Worm (Caenorhabditis elegans) whole organism, late embryonic: ENCODE data around the gene K12H4.3.
A peak's percentile ranks its signal among the peaks of the same experiment; 100 is the strongest.

Source experiments
- C38D4.7 ChIP-seq: fragments of 200-800 bp; sonication (Bioruptor generic); optimal IDR thresholded peaks from 2 replicates; lab custom pipeline; 2018; ENCODE audit warnings: mild to moderate bottlenecking, missing genetic modification characterization, moderate library complexity, missing compliant biosample characterization
- F13H6.1 ChIP-seq: sonication (generic microtip); optimal IDR thresholded peaks from 2 replicates; lab custom pipeline; 2016; ENCODE audit warnings: missing genetic modification characterization, missing compliant biosample characterization
- K02D7.2 ChIP-seq: sonication (generic microtip); optimal IDR thresholded peaks from 2 replicates; lab custom pipeline; 2017; ENCODE audit warnings: mild to moderate bottlenecking, missing genetic modification characterization, missing compliant biosample characterization
- K09A11.1 ChIP-seq: sonication (generic microtip); optimal IDR thresholded peaks from 2 replicates; lab custom pipeline; 2017; ENCODE audit warnings: antibody characterized with exemption, mild to moderate bottlenecking, missing genetic modification characterization, missing compliant biosample characterization; ENCODE audit not compliant: insufficient read depth
- T23F11.4 ChIP-seq: fragments of 200-800 bp; sonication (Bioruptor generic); optimal IDR thresholded peaks from 2 replicates; lab custom pipeline; 2018; ENCODE audit warnings: mild to moderate bottlenecking, missing genetic modification characterization, missing compliant biosample characterization
- ceh-14 ChIP-seq: sonication (generic microtip); optimal IDR thresholded peaks from 2 replicates; lab custom pipeline; 2016; ENCODE audit warnings: missing genotype, missing genetic modification characterization, missing compliant biosample characterization
- ceh-18 ChIP-seq: sonication (generic microtip); optimal IDR thresholded peaks from 2 replicates; lab custom pipeline; 2016; ENCODE audit warnings: missing genetic modification characterization, missing compliant biosample characterization
- ceh-2 ChIP-seq: sonication (generic microtip); optimal IDR thresholded peaks from 2 replicates; lab custom pipeline; 2016; ENCODE audit warnings: missing genotype, missing genetic modification characterization, missing compliant biosample characterization
- ceh-22 ChIP-seq: sonication (generic microtip); optimal IDR thresholded peaks from 2 replicates; lab custom pipeline; 2017; ENCODE audit warnings: missing biosample characterization, missing genetic modification characterization
- ceh-24 ChIP-seq: sonication (generic microtip); optimal IDR thresholded peaks from 2 replicates; lab custom pipeline; 2016; ENCODE audit warnings: mild to moderate bottlenecking, missing genetic modification characterization, missing compliant biosample characterization
- ceh-30 ChIP-seq: fragments of 150-350 bp; optimal IDR thresholded peaks from 2 replicates; lab custom pipeline; 2014; ENCODE audit warnings: missing biosample characterization, missing genetic modification characterization
- ceh-31 ChIP-seq: sonication (generic microtip); optimal IDR thresholded peaks from 2 replicates; lab custom pipeline; 2016; ENCODE audit warnings: missing genetic modification characterization, missing compliant biosample characterization
- ceh-34 ChIP-seq: sonication (generic microtip); optimal IDR thresholded peaks from 2 replicates; lab custom pipeline; 2016; ENCODE audit warnings: mild to moderate bottlenecking, missing genetic modification characterization, missing compliant biosample characterization
- ceh-45 ChIP-seq: fragments of 200-800 bp; sonication (Bioruptor generic); IDR thresholded peaks from 2 replicates; pipeline ENCODE4 v1.3.6; 2022; ENCODE audit warnings: missing genetic modification reagents, missing genetic modification characterization, missing compliant biosample characterization
- ceh-6 ChIP-seq: fragments of 200-800 bp; sonication (Bioruptor generic); optimal IDR thresholded peaks from 2 replicates; lab custom pipeline; 2018; ENCODE audit warnings: mild to moderate bottlenecking, missing genetic modification characterization, missing compliant biosample characterization
- ceh-9 ChIP-seq: sonication (generic microtip); optimal IDR thresholded peaks from 2 replicates; lab custom pipeline; 2016; ENCODE audit warnings: mild to moderate bottlenecking, missing genetic modification characterization, inconsistent platforms, missing compliant biosample characterization
- che-1 ChIP-seq: sonication (generic microtip); optimal IDR thresholded peaks from 2 replicates; lab custom pipeline; 2016; ENCODE audit warnings: mild to moderate bottlenecking, missing genetic modification characterization, missing compliant biosample characterization
- dmd-4 ChIP-seq: sonication (generic microtip); optimal IDR thresholded peaks from 2 replicates; lab custom pipeline; 2016; ENCODE audit warnings: borderline replicate concordance, missing genetic modification characterization, missing compliant biosample characterization
- dve-1 ChIP-seq: sonication (generic microtip); optimal IDR thresholded peaks from 2 replicates; lab custom pipeline; 2017; ENCODE audit warnings: antibody characterized with exemption, mild to moderate bottlenecking, missing genetic modification characterization, missing compliant biosample characterization
- elt-4 ChIP-seq: sonication (generic microtip); optimal IDR thresholded peaks from 2 replicates; lab custom pipeline; 2016; ENCODE audit warnings: missing genetic modification characterization, missing compliant biosample characterization
- ets-4 ChIP-seq: sonication (generic microtip); optimal IDR thresholded peaks from 2 replicates; lab custom pipeline; 2016; ENCODE audit warnings: missing genetic modification characterization, missing compliant biosample characterization
- eyg-1 ChIP-seq: sonication (generic microtip); optimal IDR thresholded peaks from 2 replicates; lab custom pipeline; 2016; ENCODE audit warnings: missing genotype, missing genetic modification characterization, missing compliant biosample characterization
- fax-1 ChIP-seq: sonication (generic microtip); optimal IDR thresholded peaks from 2 replicates; lab custom pipeline; 2016; ENCODE audit warnings: missing genotype, missing genetic modification characterization, missing compliant biosample characterization
- fkh-10 ChIP-seq: fragments of 150-350 bp; optimal IDR thresholded peaks from 2 replicates; lab custom pipeline; 2014; ENCODE audit warnings: missing biosample characterization, missing genetic modification reagents, missing genetic modification characterization
- fkh-6 ChIP-seq: sonication (generic microtip); optimal IDR thresholded peaks from 2 replicates; lab custom pipeline; 2016; ENCODE audit warnings: missing genetic modification characterization, missing compliant biosample characterization
- gmeb-2 ChIP-seq: sonication (generic microtip); optimal IDR thresholded peaks from 2 replicates; lab custom pipeline; 2016; ENCODE audit warnings: missing genetic modification characterization, inconsistent platforms, missing compliant biosample characterization
- hlh-13 ChIP-seq: fragments of 200-800 bp; sonication (Bioruptor generic); optimal IDR thresholded peaks from 2 replicates; lab custom pipeline; 2018; ENCODE audit warnings: mild to moderate bottlenecking, missing genetic modification characterization, missing compliant biosample characterization
- hlh-15 ChIP-seq: sonication (generic microtip); optimal IDR thresholded peaks from 2 replicates; lab custom pipeline; 2016; ENCODE audit warnings: missing genetic modification characterization, missing compliant biosample characterization
- hlh-30 ChIP-seq: sonication (generic microtip); optimal IDR thresholded peaks from 2 replicates; lab custom pipeline; 2017; ENCODE audit warnings: antibody characterized with exemption, missing genetic modification characterization, missing compliant biosample characterization; ENCODE audit not compliant: insufficient read depth
- hlh-8 ChIP-seq: sonication (generic microtip); optimal IDR thresholded peaks from 2 replicates; lab custom pipeline; 2016; ENCODE audit warnings: missing genotype, missing genetic modification characterization, missing compliant biosample characterization
- lim-6 ChIP-seq: sonication (generic microtip); optimal IDR thresholded peaks from 2 replicates; lab custom pipeline; 2016; ENCODE audit warnings: missing genetic modification characterization, missing compliant biosample characterization
- lin-11 ChIP-seq: fragments of 200-800 bp; sonication (Bioruptor generic); optimal IDR thresholded peaks from 2 replicates; lab custom pipeline; 2018; ENCODE audit warnings: mild to moderate bottlenecking, missing genetic modification characterization, missing compliant biosample characterization
- mec-3 ChIP-seq: sonication (generic microtip); optimal IDR thresholded peaks from 2 replicates; lab custom pipeline; 2016; ENCODE audit warnings: borderline replicate concordance, missing genetic modification characterization, missing compliant biosample characterization
- nhr-11 ChIP-seq: fragments of 150-350 bp; optimal IDR thresholded peaks from 2 replicates; lab custom pipeline; 2014; ENCODE audit warnings: missing biosample characterization, missing genetic modification characterization
- odd-2 ChIP-seq: sonication (generic microtip); optimal IDR thresholded peaks from 2 replicates; lab custom pipeline; 2017; ENCODE audit warnings: antibody characterized with exemption, mild to moderate bottlenecking, missing genetic modification characterization, missing compliant biosample characterization
- pat-9 ChIP-seq: fragments of 200-800 bp; sonication (Bioruptor generic); optimal IDR thresholded peaks from 2 replicates; lab custom pipeline; 2018; ENCODE audit warnings: mild to moderate bottlenecking, missing genetic modification characterization, moderate library complexity, missing compliant biosample characterization
- pha-2 ChIP-seq: sonication (generic microtip); optimal IDR thresholded peaks from 2 replicates; lab custom pipeline; 2017; ENCODE audit warnings: mild to moderate bottlenecking, missing genetic modification characterization, missing compliant biosample characterization
- pha-4 ChIP-seq: fragments of 150-350 bp; optimal IDR thresholded peaks from 2 replicates; lab custom pipeline; 2018; ENCODE audit warnings: missing biosample characterization, missing genetic modification reagents, missing genetic modification characterization
- pros-1 ChIP-seq: fragments of 150-350 bp; optimal IDR thresholded peaks from 2 replicates; lab custom pipeline; 2014; ENCODE audit warnings: missing biosample characterization, missing genetic modification reagents, missing genetic modification characterization
- rnt-1 ChIP-seq: sonication (generic microtip); optimal IDR thresholded peaks from 2 replicates; lab custom pipeline; 2016; ENCODE audit warnings: missing genetic modification characterization, missing compliant biosample characterization
- sdc-2 ChIP-seq: sonication (generic microtip); optimal IDR thresholded peaks from 2 replicates; lab custom pipeline; 2016; ENCODE audit warnings: missing genotype, missing genetic modification characterization, missing compliant biosample characterization
- sox-2 ChIP-seq: fragments of 200-800 bp; sonication (Bioruptor generic); IDR thresholded peaks from 2 replicates; pipeline ENCODE4 v1.3.6; 2022; ENCODE audit warnings: missing genetic modification reagents, missing genetic modification characterization, missing compliant biosample characterization
- sox-4 ChIP-seq: sonication (generic microtip); optimal IDR thresholded peaks from 2 replicates; lab custom pipeline; 2017; ENCODE audit warnings: mild to moderate bottlenecking, missing genetic modification characterization, inconsistent platforms, missing compliant biosample characterization
- syd-9 ChIP-seq: sonication (generic microtip); optimal IDR thresholded peaks from 2 replicates; lab custom pipeline; 2016; ENCODE audit warnings: mild to moderate bottlenecking, missing genetic modification characterization, moderate library complexity, missing compliant biosample characterization
- tbx-2 ChIP-seq: sonication (generic microtip); optimal IDR thresholded peaks from 2 replicates; lab custom pipeline; 2016; ENCODE audit warnings: missing genetic modification characterization, missing compliant biosample characterization
- tbx-7 ChIP-seq: sonication (generic microtip); optimal IDR thresholded peaks from 2 replicates; lab custom pipeline; 2016; ENCODE audit warnings: missing genotype, missing genetic modification characterization, missing compliant biosample characterization
- unc-3 ChIP-seq, 2 experiments: fragments of 200-800 bp in 1 of 2; sonication (Bioruptor generic) in 1 of 2; sonication (generic microtip) in 1 of 2; conservative IDR thresholded peaks in 1 of 2; optimal IDR thresholded peaks in 1 of 2; 2 replicates each; pipeline versions ENCODE4 v1.3.6 to Lab custom; 2016 to 2022; ENCODE audit warnings: missing compliant biosample characterization in 2 of 2, missing genetic modification characterization in 2 of 2, missing genetic modification reagents in 1 of 2
- unc-42 ChIP-seq: sonication (generic microtip); optimal IDR thresholded peaks from 2 replicates; lab custom pipeline; 2016; ENCODE audit warnings: missing genotype, missing genetic modification characterization, missing compliant biosample characterization
- unc-55 ChIP-seq: sonication (generic microtip); optimal IDR thresholded peaks from 2 replicates; lab custom pipeline; 2017; ENCODE audit warnings: missing biosample characterization, missing genetic modification reagents, missing genetic modification characterization
- unc-86 ChIP-seq: sonication (generic microtip); optimal IDR thresholded peaks from 2 replicates; lab custom pipeline; 2016; ENCODE audit warnings: missing genetic modification characterization, missing compliant biosample characterization
- zip-5 ChIP-seq: sonication (generic microtip); optimal IDR thresholded peaks from 2 replicates; lab custom pipeline; 2016; ENCODE audit warnings: missing genetic modification characterization, missing compliant biosample characterization
- ztf-16 ChIP-seq: sonication (generic microtip); optimal IDR thresholded peaks from 2 replicates; lab custom pipeline; 2017; ENCODE audit warnings: missing genetic modification characterization, missing compliant biosample characterization

Gene K12H4.3

ce11 chrIII:8043784-8044183 lies 2.0 kb upstream of the K12H4.3 start:
- TF ChIP-seq ceh-2 (peak; percentile 100), hlh-8 (peak; percentile 100), odd-2 (tag; lab: Kevin White, UChicago) (no peak), dmd-4 (peak; percentile 100), pha-4 (no peak), ceh-22 (tag; lab: Kevin White, UChicago) (peak; percentile 37), ceh-30 (tag; lab: Kevin White, UChicago) (no peak), C38D4.7 (peak; percentile 98), che-1 (tag; lab: Kevin White, UChicago) (peak; percentile 96), ceh-9 (tag; lab: Kevin White, UChicago) (peak; percentile 91), ceh-34 (tag; lab: Kevin White, UChicago) (peak; percentile 100), ceh-14 (tag; lab: Kevin White, UChicago) (peak; percentile 100), ceh-18 (peak; percentile 100), ceh-6 (GFP tag; lab: Kevin White, UChicago) (peak; percentile 98), unc-55 (peak; percentile 23), syd-9 (tag; lab: Kevin White, UChicago) (peak; percentile 100), K02D7.2 (tag; lab: Kevin White, UChicago) (peak; percentile 99), lin-11 (tag; lab: Kevin White, UChicago) (peak; percentile 96), T23F11.4 (peak; percentile 99), hlh-13 (peak; percentile 99), pha-2 (tag; lab: Kevin White, UChicago) (peak; percentile 98), tbx-7 (tag; lab: Kevin White, UChicago) (peak; percentile 100), dve-1 (peak; percentile 98), ceh-45 (GFP tag; lab: Robert Waterston, UW) (peak; percentile 100), ceh-31 (peak; percentile 100), ets-4 (tag; lab: Kevin White, UChicago) (peak; percentile 100), eyg-1 (tag; lab: Kevin White, UChicago) (peak; percentile 100), fkh-6 (tag; lab: Kevin White, UChicago) (peak; percentile 99), nhr-11 (tag; lab: Kevin White, UChicago) (no peak), fax-1 (tag; lab: Kevin White, UChicago) (peak; percentile 100), mec-3 (tag; lab: Kevin White, UChicago) (peak; percentile 100), unc-42 (peak; percentile 100), hlh-30 (tag; lab: Kevin White, UChicago) (peak; percentile 76), K09A11.1 (tag; lab: Kevin White, UChicago) (peak; percentile 88), lim-6 (tag; lab: Kevin White, UChicago) (peak; percentile 100), sox-2 (GFP tag; lab: Robert Waterston, UW) (peak; percentile 97), tbx-2 (tag; lab: Kevin White, UChicago) (peak; percentile 100), gmeb-2 (tag; lab: Kevin White, UChicago) (peak; percentile 99), hlh-15 (peak; percentile 100), elt-4 (peak; percentile 100), fkh-10 (GFP tag; lab: Kevin White, UChicago) (peak; percentile 42), zip-5 (tag; lab: Kevin White, UChicago) (peak; percentile 100), sox-4 (tag; lab: Kevin White, UChicago) (peak; percentile 99), unc-3 (GFP tag; conservative IDR thresholded peaks at IDR 0.05; lab: Robert Waterston, UW) (peak; percentile 100), unc-3 (tag; optimal IDR thresholded peaks at IDR 0.05; lab: Kevin White, UChicago) (peak; percentile 100), pat-9 (tag; lab: Kevin White, UChicago) (peak; percentile 99), F13H6.1 (tag; lab: Kevin White, UChicago) (peak; percentile 100), ztf-16 (tag; lab: Kevin White, UChicago) (peak; percentile 100), sdc-2 (peak; percentile 96), rnt-1 (peak; percentile 100), unc-86 (tag; lab: Kevin White, UChicago) (peak; percentile 100), pros-1 (tag; lab: Kevin White, UChicago) (peak; percentile 53), ceh-24 (tag; lab: Kevin White, UChicago) (peak; percentile 98)
